Worm (Caenorhabditis elegans): ENCODE data around the gene Y17D7C.1.
A peak's percentile ranks its signal among the peaks of the same experiment; 100 is the strongest.

Y17D7C.1 gene

ce11 chrV:18737646-18738045 lies 31.3 kb downstream of the Y17D7C.1 start:
- TF ChIP-seq B0261.1 (tag; optimal IDR thresholded peaks at IDR 0.05) (no peak), nfyb-1 (GFP tag; IDR thresholded peaks at IDR 0.05) (no peak), F10E7.11 (tag; optimal IDR thresholded peaks at IDR 0.05) (no peak), Y95B8A.8 (GFP tag; IDR thresholded peaks at IDR 0.05) (no peak), C06A6.2 (GFP tag; conservative IDR thresholded peaks at IDR 0.05) (no peak), Y67H2A.10 (GFP tag; conservative IDR thresholded peaks at IDR 0.05) (no peak), lsl-1 (GFP tag; optimal IDR thresholded peaks at IDR 0.05) (no peak)

ce11 chrV:18742108-18742507 lies 35.7 kb downstream of the Y17D7C.1 start, which contains the start of gene clec-250:
TSS of gene clec-250 (minus strand) at chrV:18742208.
- TF ChIP-seq attf-3 (GFP tag; conservative IDR thresholded peaks at IDR 0.05), result no peak
- TF ChIP-seq madf-3 (GFP tag; IDR thresholded peaks at IDR 0.05), result no peak
- TF ChIP-seq mxl-1 (tag; optimal IDR thresholded peaks at IDR 0.05), result no peak
- no peak for TF ChIP-seq ccch-3 (GFP tag; optimal IDR thresholded peaks at IDR 0.05)
- TF ChIP-seq fkh-3 (tag; optimal IDR thresholded peaks at IDR 0.05), result no peak
- no peak for TF ChIP-seq Y95B8A.8 (GFP tag; IDR thresholded peaks at IDR 0.05)
- TF ChIP-seq xnd-1 (tag; optimal IDR thresholded peaks at IDR 0.05), result no peak
- no peak for TF ChIP-seq rec-8 (tag; optimal IDR thresholded peaks at IDR 0.05)
- no peak for TF ChIP-seq aptf-3 (GFP tag; IDR thresholded peaks at IDR 0.05)
- no peak for TF ChIP-seq snpc-3.4 (tag; optimal IDR thresholded peaks at IDR 0.05)
- TF ChIP-seq ztf-26 (tag; optimal IDR thresholded peaks at IDR 0.05), result no peak
- no peak for TF ChIP-seq nhr-90 (tag; optimal IDR thresholded peaks at IDR 0.05)
- TF ChIP-seq nhr-179 (tag; optimal IDR thresholded peaks at IDR 0.05), result no peak
- TF ChIP-seq B0035.1 (tag; optimal IDR thresholded peaks at IDR 0.05), result no peak
- no peak for TF ChIP-seq lin-26 (GFP tag; IDR thresholded peaks at IDR 0.05)
- no peak for TF ChIP-seq dox-1 (GFP tag; IDR thresholded peaks at IDR 0.05)
- TF ChIP-seq sptf-2 (GFP tag; optimal IDR thresholded peaks at IDR 0.05), result no peak

ce11 chrV:18746937-18747660 lies 40.7 kb downstream of the Y17D7C.1 start, which contains the start of gene clec-251:
TSS of gene clec-251 (minus strand) at chrV:18746987.
- TF ChIP-seq dox-1 (GFP tag; IDR thresholded peaks at IDR 0.05) (0 out of 2 replicates have a peak, but pooled peaks have one; percentile 9), zfh-2 (GFP tag; conservative IDR thresholded peaks at IDR 0.05) (peak; percentile 77; the same call in 1 of the 2 replicates), Y53F4B.3 (GFP tag; IDR thresholded peaks at IDR 0.05) (no peak)

ce11 chrV:18748726-18749125 lies 42.4 kb downstream of the Y17D7C.1 start, which contains the start of gene clec-252:
TSS of gene clec-252 (minus strand) at chrV:18748826.
- TF ChIP-seq F49E8.2 (tag; optimal IDR thresholded peaks at IDR 0.05; ENCODE audit: insufficient read depth), result no peak
- TF ChIP-seq pha-4 (tag; optimal IDR thresholded peaks at IDR 0.05), result no peak
- no peak for TF ChIP-seq Y79H2A.3 (GFP tag; conservative IDR thresholded peaks at IDR 0.05)
- no peak for TF ChIP-seq snpc-3.4 (tag; optimal IDR thresholded peaks at IDR 0.05)
- TF ChIP-seq nhr-27 (tag; optimal IDR thresholded peaks at IDR 0.05), result no peak

ce11 chrV:18750445-18750844 lies 44.1 kb downstream of the Y17D7C.1 start, which contains the start of the genes F11D11.21 and F11D11.12:
TSS of gene F11D11.21 (minus strand) at chrV:18750545.
TSS of gene F11D11.12 (minus strand) at chrV:18750682.
- TF ChIP-seq ztf-28 (GFP tag; IDR thresholded peaks at IDR 0.05), result no peak
- no peak for TF ChIP-seq lin-54 (GFP tag; optimal IDR thresholded peaks at IDR 0.05)
- TF ChIP-seq attf-6 (GFP tag; IDR thresholded peaks at IDR 0.05), result no peak
- TF ChIP-seq bed-1 (GFP tag; IDR thresholded peaks at IDR 0.05), result no peak
- TF ChIP-seq die-1 (tag; optimal IDR thresholded peaks at IDR 0.05), result no peak
- no peak for TF ChIP-seq F57C9.4 (tag; optimal IDR thresholded peaks at IDR 0.05)
- TF ChIP-seq repo-1 (tag; optimal IDR thresholded peaks at IDR 0.05), result no peak
- TF ChIP-seq ztf-18 (tag; optimal IDR thresholded peaks at IDR 0.05), result no peak
- TF ChIP-seq lin-40 (tag; optimal IDR thresholded peaks at IDR 0.05), result no peak
- TF ChIP-seq madf-10 (tag; optimal IDR thresholded peaks at IDR 0.05), result no peak
- no peak for TF ChIP-seq atf-7 (tag; optimal IDR thresholded peaks at IDR 0.05)
